Fruit fly (Drosophila melanogaster): ENCODE data around the gene Tlk.

Gene Tlk

DNA sequence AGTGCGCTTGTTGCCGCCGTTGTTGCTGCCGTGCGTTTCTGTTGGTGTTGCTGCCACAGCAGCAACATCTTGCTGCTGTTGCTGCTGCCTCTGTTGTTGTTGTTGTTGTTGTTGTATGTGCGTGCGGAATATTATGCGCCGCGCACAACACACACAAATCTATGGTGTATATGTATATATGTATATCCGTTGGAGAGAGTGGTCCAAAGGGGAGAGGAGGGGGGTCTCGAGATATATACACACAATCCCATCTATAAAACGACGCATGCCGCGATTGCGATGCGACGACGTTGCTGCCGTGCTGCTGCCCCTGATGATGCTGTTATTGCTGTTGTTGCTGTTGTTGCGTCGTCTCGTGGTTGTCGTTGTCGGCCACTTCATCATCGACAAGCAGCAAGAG is 27.1 kb downstream of the Tlk start:
- TF ChIP-seq Clk (GFP tag; optimal IDR thresholded peaks at IDR 0.05), result no peak
- TF ChIP-seq CG5204 (GFP tag; optimal IDR thresholded peaks at IDR 0.05), result no peak
- no peak for TF ChIP-seq cnc (optimal IDR thresholded peaks at IDR 0.05)
- no peak for TF ChIP-seq CG1620 (GFP tag; optimal IDR thresholded peaks at IDR 0.05)
- TF ChIP-seq CG12768 (GFP tag; optimal IDR thresholded peaks at IDR 0.05), result no peak
- TF ChIP-seq CG33017 (tag; optimal IDR thresholded peaks at IDR 0.05), result no peak
- TF ChIP-seq toe (GFP tag; optimal IDR thresholded peaks at IDR 0.05), result no peak
- TF ChIP-seq cic (GFP tag; optimal IDR thresholded peaks at IDR 0.05), result no peak
- TF ChIP-seq bab1 (GFP tag; optimal IDR thresholded peaks at IDR 0.05), result no peak
- no peak for TF ChIP-seq Mnt (GFP tag; optimal IDR thresholded peaks at IDR 0.05)
- no peak for TF ChIP-seq CG7045 (GFP tag; optimal IDR thresholded peaks at IDR 0.05)
- no peak for TF ChIP-seq Crg-1 (GFP tag; optimal IDR thresholded peaks at IDR 0.05)
- no peak for TF ChIP-seq pad (GFP tag; optimal IDR thresholded peaks at IDR 0.05)
- TF ChIP-seq tj (GFP tag; optimal IDR thresholded peaks at IDR 0.05), result no peak
- TF ChIP-seq CG11617 (GFP tag; optimal IDR thresholded peaks at IDR 0.05), result no peak
- TF ChIP-seq CG14711 (tag; optimal IDR thresholded peaks at IDR 0.05), result no peak

DNA sequence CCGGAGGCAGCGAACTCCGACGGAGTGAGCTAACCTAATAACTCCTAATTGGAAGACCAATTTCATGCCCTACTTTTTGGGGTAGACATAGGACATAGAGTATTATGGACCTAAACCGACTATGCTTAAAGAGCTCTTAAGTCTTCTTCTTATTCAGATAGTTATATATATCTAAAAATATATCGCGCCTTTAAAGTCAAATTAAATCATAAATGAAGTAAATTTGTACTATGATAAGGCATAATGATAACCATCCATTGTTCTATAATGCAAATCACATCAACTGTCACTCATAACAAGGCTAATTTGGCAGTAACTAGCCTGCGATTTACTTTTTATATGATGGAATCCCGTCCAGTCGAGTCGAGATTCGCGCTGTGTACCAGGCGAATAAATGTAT is 27.8 kb downstream of the Tlk start:
- TF ChIP-seq toe (GFP tag; optimal IDR thresholded peaks at IDR 0.05), result no peak
- no peak for TF ChIP-seq CG7045 (GFP tag; optimal IDR thresholded peaks at IDR 0.05)
- TF ChIP-seq Clk (GFP tag; optimal IDR thresholded peaks at IDR 0.05), result no peak

DNA sequence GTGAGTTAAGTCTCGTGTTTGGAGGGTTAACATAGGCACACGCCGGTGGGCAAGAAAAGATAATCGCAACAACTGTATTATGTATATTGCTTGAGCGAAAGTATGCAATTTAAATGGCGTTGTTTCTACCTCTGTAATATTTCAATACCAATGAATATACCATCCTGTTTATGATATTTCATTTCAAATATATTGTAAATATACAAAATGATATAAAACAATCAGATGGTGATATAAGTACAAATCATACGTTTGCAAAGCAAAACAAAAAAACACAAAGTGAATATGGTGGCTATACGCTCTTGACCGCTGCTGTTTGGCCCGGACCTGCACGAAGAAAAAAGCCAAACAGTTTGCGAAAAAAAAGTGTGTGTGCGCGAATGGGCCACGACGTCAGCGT is 28.4 kb downstream of the Tlk start:
- TF ChIP-seq tj (GFP tag; optimal IDR thresholded peaks at IDR 0.05), result no peak
- TF ChIP-seq pad (GFP tag; optimal IDR thresholded peaks at IDR 0.05), result no peak
- no peak for TF ChIP-seq kay (GFP tag; ENCODE audit: borderline replicate concordance)
- no peak for TF ChIP-seq cic (GFP tag; optimal IDR thresholded peaks at IDR 0.05)
- no peak for TF ChIP-seq Mnt (GFP tag; optimal IDR thresholded peaks at IDR 0.05)
- TF ChIP-seq CG33017 (tag; optimal IDR thresholded peaks at IDR 0.05), result peak; percentile 80
- no peak for TF ChIP-seq Crg-1 (GFP tag; optimal IDR thresholded peaks at IDR 0.05)
- peak; percentile 62 for TF ChIP-seq CG7101 (tag; optimal IDR thresholded peaks at IDR 0.05)
- TF ChIP-seq ovo (GFP tag; optimal IDR thresholded peaks at IDR 0.05), result no peak
- TF ChIP-seq CG12768 (GFP tag; optimal IDR thresholded peaks at IDR 0.05), result peak; percentile 48
- peak; percentile 48 for TF ChIP-seq CG5204 (GFP tag; optimal IDR thresholded peaks at IDR 0.05)
- TF ChIP-seq CG7045 (GFP tag; optimal IDR thresholded peaks at IDR 0.05), result peak; percentile 72
- TF ChIP-seq CG1620 (GFP tag; optimal IDR thresholded peaks at IDR 0.05), result no peak
- peak; percentile 30 for TF ChIP-seq Hr96 (GFP tag; optimal IDR thresholded peaks at IDR 0.05)
- TF ChIP-seq CG14711 (tag; optimal IDR thresholded peaks at IDR 0.05), result peak; percentile 55
- no peak for TF ChIP-seq cnc (optimal IDR thresholded peaks at IDR 0.05)
- peak; percentile 49 for TF ChIP-seq CG11617 (GFP tag; optimal IDR thresholded peaks at IDR 0.05)
- no peak for TF ChIP-seq bab1 (GFP tag; optimal IDR thresholded peaks at IDR 0.05)
- TF ChIP-seq Clk (GFP tag; optimal IDR thresholded peaks at IDR 0.05), result peak; percentile 11
- TF ChIP-seq toe (GFP tag; optimal IDR thresholded peaks at IDR 0.05), result no peak

DNA sequence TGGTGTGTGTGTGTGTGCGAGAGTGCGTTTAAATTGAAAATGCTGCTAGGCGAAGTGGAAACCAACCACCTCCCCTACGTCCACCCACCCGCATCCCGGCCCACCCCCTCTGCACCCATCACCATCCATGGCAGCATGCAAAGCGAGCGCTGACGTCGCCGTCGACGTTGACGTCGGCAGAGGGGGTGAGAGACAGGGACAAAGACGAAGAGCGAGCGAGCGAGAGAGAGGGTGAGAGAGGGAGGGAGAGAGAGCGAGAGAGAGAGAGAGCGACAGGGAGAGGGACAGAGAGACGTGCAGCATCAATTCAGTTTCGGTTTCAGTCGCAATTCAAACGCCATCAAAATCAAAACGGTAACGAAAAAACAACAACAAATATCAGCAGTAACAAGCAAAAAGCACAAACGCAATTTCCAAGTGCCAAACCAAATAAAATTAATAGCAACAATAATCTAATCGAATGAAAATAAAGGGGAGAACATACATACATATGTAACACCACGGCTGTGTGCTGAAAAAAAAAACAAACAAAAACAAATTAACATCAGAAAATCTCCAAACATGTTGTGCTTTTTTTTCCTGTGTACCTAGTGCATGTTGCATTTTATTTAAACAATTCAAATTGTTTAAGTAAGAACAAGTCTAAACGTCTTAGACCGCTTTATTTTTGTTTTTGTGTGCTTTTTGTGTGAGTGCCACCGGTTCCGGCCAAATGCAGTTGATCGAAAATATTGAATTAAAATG is 29.1 kb downstream of the Tlk start:
- no peak for TF ChIP-seq CG12768 (GFP tag; optimal IDR thresholded peaks at IDR 0.05)
- TF ChIP-seq Hr96 (GFP tag; optimal IDR thresholded peaks at IDR 0.05), result no peak
- no peak for TF ChIP-seq toe (GFP tag; optimal IDR thresholded peaks at IDR 0.05)
- peak; percentile 40 for TF ChIP-seq cic (GFP tag; optimal IDR thresholded peaks at IDR 0.05)
- TF ChIP-seq cnc (optimal IDR thresholded peaks at IDR 0.05), result no peak
- no peak for TF ChIP-seq CG7045 (GFP tag; optimal IDR thresholded peaks at IDR 0.05)
- peak; percentile 28 for TF ChIP-seq pad (GFP tag; optimal IDR thresholded peaks at IDR 0.05)
- TF ChIP-seq Mnt (GFP tag; optimal IDR thresholded peaks at IDR 0.05), result peak; percentile 23
- TF ChIP-seq kay (GFP tag; ENCODE audit: borderline replicate concordance), result peak; percentile 75

DNA sequence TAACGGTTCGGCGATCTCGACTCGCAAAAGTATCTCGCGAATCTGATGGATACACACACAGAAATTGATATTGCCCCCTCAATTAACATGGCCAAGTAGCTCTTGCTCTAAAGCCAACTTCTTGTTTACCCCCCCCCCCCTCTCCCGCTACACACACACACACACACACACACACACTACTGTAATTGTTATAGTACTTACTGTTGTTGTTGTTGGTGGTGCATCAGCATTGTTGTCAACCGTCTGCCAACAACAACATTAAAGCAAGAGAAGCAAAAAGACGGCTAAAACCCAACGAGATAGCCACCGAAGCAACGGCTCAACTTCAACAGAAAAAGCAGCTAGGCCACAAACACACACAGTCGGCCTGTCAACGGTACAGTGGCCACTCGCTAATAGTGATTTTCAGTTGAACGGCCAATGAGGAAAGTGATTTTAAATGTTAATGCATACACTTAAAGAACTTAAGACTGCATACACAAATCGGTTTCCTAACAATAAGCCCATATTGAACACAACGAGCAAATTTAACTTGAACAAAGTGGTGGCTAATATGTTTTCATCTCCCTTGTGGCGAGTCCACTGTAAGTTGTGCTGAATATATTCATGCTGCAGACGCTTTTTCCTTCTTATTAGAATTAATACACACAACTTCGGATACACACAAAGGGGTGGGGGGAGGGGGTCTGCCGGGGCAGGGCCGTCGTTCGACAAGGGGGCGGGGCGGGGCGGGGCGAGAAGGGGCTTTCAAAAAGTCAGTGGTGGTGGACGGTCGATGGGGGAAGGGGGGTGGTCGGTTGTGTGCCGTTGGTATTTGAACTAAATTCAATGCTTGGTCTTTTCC is 30.6 kb downstream of the Tlk start:
- TF ChIP-seq CG14711 (tag; optimal IDR thresholded peaks at IDR 0.05), result peak; percentile 10
- peak; percentile 47 for TF ChIP-seq tj (GFP tag; optimal IDR thresholded peaks at IDR 0.05)
- TF ChIP-seq Hr96 (GFP tag; optimal IDR thresholded peaks at IDR 0.05), result no peak
- peak; percentile 21 for TF ChIP-seq CG7101 (tag; optimal IDR thresholded peaks at IDR 0.05)
- TF ChIP-seq CG33017 (tag; optimal IDR thresholded peaks at IDR 0.05), result peak; percentile 5
- TF ChIP-seq Crg-1 (GFP tag; optimal IDR thresholded peaks at IDR 0.05), result no peak
- TF ChIP-seq bab1 (GFP tag; optimal IDR thresholded peaks at IDR 0.05), result no peak
- TF ChIP-seq kay (GFP tag; ENCODE audit: borderline replicate concordance), result no peak

DNA sequence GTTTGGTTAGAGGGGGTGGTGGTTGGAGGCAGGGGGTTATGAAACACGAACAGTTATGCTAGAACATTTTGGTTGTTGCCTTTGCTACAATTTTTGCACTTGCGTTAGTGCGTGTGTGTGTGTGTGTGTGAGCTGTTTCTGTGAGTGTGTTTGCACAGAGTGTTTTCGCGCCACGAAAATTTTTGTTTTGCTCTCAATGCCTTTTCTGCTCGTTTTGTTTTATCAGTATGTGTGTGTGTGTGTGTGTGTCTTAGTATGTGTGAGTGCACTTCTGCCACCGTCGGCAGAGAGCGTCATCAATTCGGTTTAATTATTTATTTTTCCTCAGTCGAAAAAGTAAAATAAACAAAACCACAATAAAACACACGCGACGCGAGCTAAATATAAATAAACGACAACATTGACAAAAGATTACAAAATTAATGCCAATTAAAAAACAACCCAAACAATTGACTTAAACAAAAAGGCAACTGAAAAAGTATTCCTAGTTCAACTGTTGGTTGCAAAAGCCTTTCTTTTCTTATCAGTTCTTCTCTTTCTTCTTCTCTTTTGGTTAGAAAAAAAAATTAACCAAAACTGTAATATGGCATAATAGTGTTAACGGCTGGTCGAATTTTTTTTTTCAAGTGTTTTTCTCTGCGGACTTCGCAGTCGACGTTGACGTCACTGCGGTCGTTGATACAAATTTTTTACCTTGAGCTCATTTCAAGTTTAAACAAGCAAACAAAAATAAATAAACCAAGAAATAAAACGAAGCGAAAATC is 41.7 kb downstream of the Tlk start:
- TF ChIP-seq toe (GFP tag; optimal IDR thresholded peaks at IDR 0.05), result peak; percentile 37
- TF ChIP-seq Hr96 (GFP tag; optimal IDR thresholded peaks at IDR 0.05), result no peak
- TF ChIP-seq CG1620 (GFP tag; optimal IDR thresholded peaks at IDR 0.05), result no peak
- TF ChIP-seq pad (GFP tag; optimal IDR thresholded peaks at IDR 0.05), result peak; percentile 43
- no peak for TF ChIP-seq cnc (optimal IDR thresholded peaks at IDR 0.05)
- peak; percentile 79 for TF ChIP-seq kay (GFP tag; ENCODE audit: borderline replicate concordance)
- TF ChIP-seq Clk (GFP tag; optimal IDR thresholded peaks at IDR 0.05), result no peak
- peak; percentile 48 for TF ChIP-seq CG7101 (tag; optimal IDR thresholded peaks at IDR 0.05)
- TF ChIP-seq Crg-1 (GFP tag; optimal IDR thresholded peaks at IDR 0.05), result peak; percentile 16
- peak; percentile 51 for TF ChIP-seq CG12768 (GFP tag; optimal IDR thresholded peaks at IDR 0.05)
- TF ChIP-seq CG11617 (GFP tag; optimal IDR thresholded peaks at IDR 0.05), result peak; percentile 80
- TF ChIP-seq tj (GFP tag; optimal IDR thresholded peaks at IDR 0.05), result peak; percentile 82
- peak; percentile 39 for TF ChIP-seq CG14711 (tag; optimal IDR thresholded peaks at IDR 0.05)
- TF ChIP-seq bab1 (GFP tag; optimal IDR thresholded peaks at IDR 0.05), result peak; percentile 86
- TF ChIP-seq cic (GFP tag; optimal IDR thresholded peaks at IDR 0.05), result peak; percentile 40
- peak; percentile 31 for TF ChIP-seq Mnt (GFP tag; optimal IDR thresholded peaks at IDR 0.05)
- TF ChIP-seq CG33017 (tag; optimal IDR thresholded peaks at IDR 0.05), result no peak
- no peak for TF ChIP-seq CG5204 (GFP tag; optimal IDR thresholded peaks at IDR 0.05)
- no peak for TF ChIP-seq CG7045 (GFP tag; optimal IDR thresholded peaks at IDR 0.05)
- TF ChIP-seq ovo (GFP tag; optimal IDR thresholded peaks at IDR 0.05), result no peak
